Fruit fly (Drosophila melanogaster) whole organism, embryonic: ENCODE measurements around the gene CG32225.

Experiments
- Atf-2 ChIP-seq: fragments of 200-800 bp; sonication (Bioruptor generic); optimal IDR thresholded peaks from 2 replicates; lab custom pipeline; 2016; ENCODE audit warnings: missing biosample characterization, missing genetic modification characterization
- CG10267 ChIP-seq: fragments of 200-800 bp; sonication (Bioruptor generic); optimal IDR thresholded peaks from 2 replicates; lab custom pipeline; 2018; ENCODE audit warnings: missing biosample characterization, mild to moderate bottlenecking, missing genetic modification characterization, moderate library complexity
- CG11398 ChIP-seq: fragments of 200-800 bp; sonication (Bioruptor generic); optimal IDR thresholded peaks from 2 replicates; lab custom pipeline; 2016; ENCODE audit warnings: missing biosample characterization, missing genetic modification characterization
- CG12155 ChIP-seq: fragments of 200-800 bp; sonication (Bioruptor generic); optimal IDR thresholded peaks from 3 replicates; lab custom pipeline; 2016; ENCODE audit warnings: missing biosample characterization, missing genetic modification characterization
- CG12942 ChIP-seq: fragments of 200-800 bp; sonication (Bioruptor generic); optimal IDR thresholded peaks from 3 replicates; lab custom pipeline; 2016; ENCODE audit warnings: missing biosample characterization, missing genetic modification characterization
- CG14441 ChIP-seq: fragments of 200-800 bp; sonication (Bioruptor generic); IDR thresholded peaks from 2 replicates; pipeline ENCODE4 v1.3.6; 2022; ENCODE audit warnings: missing biosample characterization, missing genetic modification characterization
- CG1529 ChIP-seq: fragments of 200-800 bp; sonication (Bioruptor generic); optimal IDR thresholded peaks from 3 replicates; lab custom pipeline; 2018; ENCODE audit warnings: missing biosample characterization, missing genetic modification characterization
- CG17328 ChIP-seq: fragments of 200-800 bp; sonication (Bioruptor generic); IDR thresholded peaks from 2 replicates; pipeline ENCODE4 v1.3.6; 2022; ENCODE audit warnings: missing biosample characterization, missing genetic modification characterization
- CG17829 ChIP-seq: fragments of 200-800 bp; optimal IDR thresholded peaks from 2 replicates; lab custom pipeline; 2019; ENCODE audit warnings: missing biosample characterization, mild to moderate bottlenecking, missing genetic modification characterization, moderate library complexity
- CG18262 ChIP-seq: fragments of 200-800 bp; optimal IDR thresholded peaks from 3 replicates; lab custom pipeline; 2019; ENCODE audit warnings: missing biosample characterization, mild to moderate bottlenecking, missing genetic modification characterization, moderate library complexity
- CG2116 ChIP-seq: fragments of 200-800 bp; sonication (Bioruptor generic); optimal IDR thresholded peaks from 3 replicates; lab custom pipeline; 2018; ENCODE audit warnings: missing biosample characterization, mild to moderate bottlenecking, missing genetic modification characterization
- CG2199 ChIP-seq: fragments of 200-800 bp; sonication (Bioruptor generic); IDR thresholded peaks from 3 replicates; pipeline ENCODE4 v1.3.6; 2022; ENCODE audit warnings: missing biosample characterization, missing genetic modification characterization
- CG3995 ChIP-seq: fragments of 200-800 bp; sonication (Bioruptor generic); optimal IDR thresholded peaks from 3 replicates; lab custom pipeline; 2016; ENCODE audit warnings: missing biosample characterization, missing genetic modification characterization
- CG4424 ChIP-seq: fragments of 200-800 bp; sonication (Bioruptor generic); optimal IDR thresholded peaks from 3 replicates; lab custom pipeline; 2016; ENCODE audit warnings: missing biosample characterization, missing genetic modification characterization
- CG5953 ChIP-seq: fragments of 200-800 bp; sonication (Bioruptor generic); IDR thresholded peaks from 2 replicates; pipeline ENCODE4 v1.3.6; 2022; ENCODE audit warnings: missing biosample characterization, missing genetic modification characterization
- CG6765 ChIP-seq: fragments of 200-800 bp; sonication (Bioruptor generic); optimal IDR thresholded peaks from 3 replicates; lab custom pipeline; 2017; ENCODE audit warnings: missing biosample characterization, mild to moderate bottlenecking, missing genetic modification characterization
- CG7357 ChIP-seq: fragments of 200-800 bp; sonication (Bioruptor generic); IDR thresholded peaks from 3 replicates; pipeline ENCODE4 v1.3.6; 2022; ENCODE audit warnings: missing biosample characterization, missing genetic modification characterization
- CG7963 ChIP-seq: fragments of 200-800 bp; sonication (Bioruptor generic); IDR thresholded peaks from 3 replicates; pipeline ENCODE4 v1.3.6; 2022; ENCODE audit warnings: missing biosample characterization, missing genetic modification characterization; ENCODE audit not compliant: partially characterized antibody
- CG9609 ChIP-seq: fragments of 200-800 bp; sonication (Bioruptor generic); optimal IDR thresholded peaks from 3 replicates; lab custom pipeline; 2016; ENCODE audit warnings: missing biosample characterization, missing genetic modification characterization
- CkIIα-i1 ChIP-seq: fragments of 200-800 bp; sonication (Bioruptor generic); IDR thresholded peaks from 2 replicates; pipeline ENCODE4 v1.3.6; 2022; ENCODE audit warnings: missing biosample characterization, missing genetic modification characterization
- D19A ChIP-seq: fragments of 200-800 bp; optimal IDR thresholded peaks from 3 replicates; lab custom pipeline; 2019; ENCODE audit warnings: missing biosample characterization, mild to moderate bottlenecking, missing genetic modification characterization, moderate library complexity
- D19B ChIP-seq: fragments of 200-800 bp; sonication (Bioruptor generic); optimal IDR thresholded peaks from 2 replicates; lab custom pipeline; 2017; ENCODE audit warnings: missing biosample characterization, mild to moderate bottlenecking, missing genetic modification characterization
- Dek ChIP-seq: fragments of 200-800 bp; sonication (Bioruptor generic); optimal IDR thresholded peaks from 3 replicates; lab custom pipeline; 2019; ENCODE audit warnings: missing biosample characterization, mild to moderate bottlenecking, missing genetic modification characterization, moderate library complexity
- HHEX ChIP-seq: fragments of 200-800 bp; sonication (Bioruptor generic); optimal IDR thresholded peaks from 3 replicates; lab custom pipeline; 2017; ENCODE audit warnings: missing biosample characterization, mild to moderate bottlenecking, missing genetic modification characterization, missing genetic modification reagents
- HLHmδ ChIP-seq: fragments of 200-800 bp; sonication (Bioruptor generic); optimal IDR thresholded peaks from 2 replicates; lab custom pipeline; 2018; ENCODE audit warnings: missing biosample characterization, mild to moderate bottlenecking, missing genetic modification characterization, moderate library complexity
- Mad ChIP-seq: fragments of 200-800 bp; sonication (Bioruptor generic); optimal IDR thresholded peaks from 2 replicates; lab custom pipeline; 2016; ENCODE audit warnings: missing biosample characterization, missing genetic modification characterization
- Max ChIP-seq: fragments of 200-800 bp; sonication (Bioruptor generic); optimal IDR thresholded peaks from 2 replicates; lab custom pipeline; 2016; ENCODE audit warnings: missing biosample characterization, mild to moderate bottlenecking, missing genetic modification characterization
- Side ChIP-seq: fragments of 200-800 bp; sonication (Bioruptor generic); optimal IDR thresholded peaks from 2 replicates; lab custom pipeline; 2016; ENCODE audit warnings: missing biosample characterization, missing genetic modification characterization
- bsh ChIP-seq, 2 experiments: fragments of 200-800 bp; sonication (Bioruptor generic); optimal IDR thresholded peaks; 2 replicates each; lab custom pipeline; 2017 to 2018; ENCODE audit warnings: mild to moderate bottlenecking in 2 of 2, missing biosample characterization in 2 of 2, missing genetic modification characterization in 2 of 2, moderate library complexity in 1 of 2
- caup ChIP-seq: fragments of 200-800 bp; sonication (Bioruptor generic); optimal IDR thresholded peaks from 3 replicates; lab custom pipeline; 2017; ENCODE audit warnings: missing biosample characterization, mild to moderate bottlenecking, missing genetic modification characterization, moderate library complexity; ENCODE audit not compliant: severe bottlenecking
- ci ChIP-seq: fragments of 200-800 bp; sonication (Bioruptor generic); IDR thresholded peaks from 3 replicates; pipeline ENCODE4 v1.3.6; 2022; ENCODE audit warnings: missing biosample characterization, missing genetic modification characterization
- dysf ChIP-seq: fragments of 200-800 bp; sonication (Bioruptor generic); IDR thresholded peaks from 3 replicates; pipeline ENCODE4 v1.3.6; 2022; ENCODE audit warnings: missing biosample characterization, missing genetic modification characterization
- en ChIP-seq: fragments of 200-800 bp; sonication (Bioruptor generic); optimal IDR thresholded peaks from 2 replicates; lab custom pipeline; 2016; ENCODE audit warnings: missing biosample characterization, missing genetic modification characterization
- eve ChIP-seq, 2 experiments: fragments of >200 bp; optimal IDR thresholded peaks; 2 replicates each; lab custom pipeline; 2017; ENCODE audit warnings: missing biosample characterization in 2 of 2, missing genetic modification characterization in 2 of 2
- ewg ChIP-seq: fragments of 200-800 bp; sonication (Bioruptor generic); optimal IDR thresholded peaks from 3 replicates; lab custom pipeline; 2017; ENCODE audit warnings: mild to moderate bottlenecking, missing biosample characterization, missing genetic modification reagents, missing genetic modification characterization
- gce ChIP-seq: fragments of 200-800 bp; sonication (Bioruptor generic); IDR thresholded peaks from 3 replicates; pipeline ENCODE4 v1.3.6; 2022; ENCODE audit warnings: missing biosample characterization, missing genetic modification characterization
- h ChIP-seq: fragments of >200 bp; optimal IDR thresholded peaks from 2 replicates; lab custom pipeline; 2017
- hb ChIP-seq: fragments of 200-800 bp; sonication (Bioruptor generic); IDR thresholded peaks from 3 replicates; pipeline ENCODE4 v1.3.6; 2022; ENCODE audit warnings: missing biosample characterization, missing genetic modification characterization; ENCODE audit not compliant: partially characterized antibody
- insv ChIP-seq, 2 experiments: fragments of 200-800 bp; sonication (Bioruptor generic); optimal IDR thresholded peaks; 3 replicates each; lab custom pipeline; 2016 to 2018; ENCODE audit warnings: missing biosample characterization in 2 of 2, missing genetic modification characterization in 2 of 2
- kni ChIP-seq: fragments of 200-800 bp; sonication (Bioruptor generic); optimal IDR thresholded peaks from 3 replicates; lab custom pipeline; 2017; ENCODE audit warnings: mild to moderate bottlenecking, missing biosample characterization, missing genetic modification reagents, missing genetic modification characterization
- knrl ChIP-seq: fragments of 200-800 bp; sonication (Bioruptor generic); IDR thresholded peaks from 3 replicates; pipeline ENCODE4 v1.3.6; 2022; ENCODE audit warnings: missing biosample characterization, missing genetic modification characterization; ENCODE audit not compliant: partially characterized antibody
- luna ChIP-seq: fragments of 200-800 bp; sonication (Bioruptor generic); optimal IDR thresholded peaks from 2 replicates; lab custom pipeline; 2016; ENCODE audit warnings: missing biosample characterization, missing genetic modification characterization
- sens ChIP-seq: fragments of 200-800 bp; sonication (Bioruptor generic); peaks from one replicate; lab custom pipeline; 2016; ENCODE audit warnings: missing biosample characterization, missing genetic modification characterization
- sim ChIP-seq: fragments of 200-800 bp; sonication (Bioruptor generic); IDR thresholded peaks from 2 replicates; pipeline ENCODE4 v1.3.6; 2022; ENCODE audit warnings: missing biosample characterization, missing genetic modification characterization
- sima ChIP-seq: fragments of 200-800 bp; sonication (Bioruptor generic); optimal IDR thresholded peaks from 2 replicates; lab custom pipeline; 2016; ENCODE audit warnings: missing biosample characterization, missing genetic modification characterization
- tll ChIP-seq, 2 experiments: fragments of 200-800 bp in 1 of 2; fragments of >200 bp in 1 of 2; sonication (Bioruptor generic) in 1 of 2; optimal IDR thresholded peaks; 2 replicates each; lab custom pipeline; 2017 to 2019; ENCODE audit warnings: missing biosample characterization in 2 of 2, missing genetic modification characterization in 2 of 2, mild to moderate bottlenecking in 1 of 2, moderate library complexity in 1 of 2
- ttk ChIP-seq: fragments of 200-800 bp; sonication (Bioruptor generic); IDR thresholded peaks from 2 replicates; pipeline ENCODE4 v2.1.2; 2022; ENCODE audit warnings: missing biosample characterization, missing genetic modification characterization
- unc-4 ChIP-seq: fragments of 200-800 bp; sonication (Bioruptor generic); IDR thresholded peaks from 2 replicates; pipeline ENCODE4 v1.3.6; 2022; ENCODE audit warnings: missing biosample characterization, missing genetic modification characterization; ENCODE audit not compliant: partially characterized antibody

Gene CG32225

DNA sequence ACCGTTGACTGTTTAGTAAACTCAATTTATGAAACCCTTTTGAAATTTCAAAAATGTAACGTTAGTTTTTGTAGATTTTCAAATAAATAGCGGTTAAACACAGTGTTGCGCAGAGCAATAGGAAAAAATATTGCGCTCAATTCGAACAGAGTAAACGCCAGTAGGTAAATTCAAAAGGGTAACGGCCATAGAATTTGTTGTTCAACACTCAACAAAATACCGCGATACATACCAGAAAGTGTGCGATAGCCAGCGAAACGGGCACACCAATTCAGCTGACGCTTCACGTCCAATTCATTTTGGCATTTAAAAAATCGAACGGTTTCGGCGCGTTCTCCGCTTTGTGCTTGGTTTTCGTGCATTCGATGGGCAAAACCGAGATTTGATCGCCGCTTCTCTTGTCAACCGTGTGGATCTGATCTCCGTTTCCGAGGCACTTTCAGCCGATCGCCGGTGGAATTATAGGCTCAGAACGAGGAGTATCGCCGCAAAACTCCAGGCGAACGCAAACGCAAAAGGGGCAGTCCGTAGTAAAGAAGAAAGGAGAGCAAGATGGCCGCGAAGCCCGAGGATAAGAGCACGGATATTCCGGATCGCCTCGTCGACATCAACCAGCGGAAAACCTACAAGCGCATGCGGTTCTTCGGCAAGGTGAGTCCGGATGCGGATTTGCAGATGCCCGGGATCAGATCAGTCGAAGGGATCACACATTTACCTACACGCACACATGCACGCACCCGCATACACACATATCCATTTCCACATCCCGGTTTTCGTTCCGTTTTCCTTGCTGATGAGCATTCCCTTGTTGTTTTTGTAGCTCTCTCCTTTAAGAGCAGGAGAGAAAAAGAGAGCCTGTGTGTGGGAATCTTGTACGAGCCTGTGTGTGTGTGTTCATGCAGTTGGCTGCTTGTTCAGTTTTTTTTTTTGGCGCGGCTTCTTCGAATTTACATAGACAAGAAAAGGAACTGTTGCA lies 4.0 kb upstream of the CG32225 start (continued):
- no peak for TF ChIP-seq en (GFP tag; lab: Kevin White, UChicago)
- no peak for TF ChIP-seq sim (GFP tag; lab: Robert Waterston, UW)
- peak; percentile 55 for TF ChIP-seq CG3995
- peak; percentile 66 for TF ChIP-seq Mad (GFP tag; lab: Kevin White, UChicago)
- peak; percentile 30 for TF ChIP-seq luna (GFP tag; lab: Kevin White, UChicago)
- no peak for TF ChIP-seq CG1529 (GFP tag; lab: Kevin White, UChicago)
- TF ChIP-seq kni (GFP tag; lab: Kevin White, UChicago): peak; percentile 22
- peak; percentile 71 for TF ChIP-seq CG17829 (tag; lab: Kevin White, UChicago)
- no peak for TF ChIP-seq D19B (GFP tag; lab: Kevin White, UChicago)
- TF ChIP-seq tll (GFP tag; optimal IDR thresholded peaks at IDR 0.05; lab: Kevin White, UChicago): no peak
- TF ChIP-seq sima: no peak
- TF ChIP-seq bsh (GFP tag; optimal IDR thresholded peaks at IDR 0.05; lab: Kevin White, UChicago): peak in 1 of 2 experiments; percentile 14
- TF ChIP-seq h (lab: Kevin White, UChicago): no peak
- TF ChIP-seq Atf-2 (GFP tag; lab: Kevin White, UChicago): peak; percentile 26
- peak; percentile 37 for TF ChIP-seq ewg (GFP tag; lab: Kevin White, UChicago)
- no peak for TF ChIP-seq CG6765 (GFP tag; lab: Kevin White, UChicago)
- TF ChIP-seq Side (GFP tag; lab: Kevin White, UChicago): peak; percentile 40
- TF ChIP-seq caup: peak; percentile 47
- no peak for TF ChIP-seq CG5953 (GFP tag; lab: Robert Waterston, UW)
- TF ChIP-seq ci (GFP tag; lab: Robert Waterston, UW): no peak
- peak; percentile 73 for TF ChIP-seq hb (GFP tag; lab: Robert Waterston, UW)
- peak; percentile 43 for TF ChIP-seq CG12942 (GFP tag; lab: Kevin White, UChicago)
- TF ChIP-seq gce: no peak
- TF ChIP-seq CG7963 (GFP tag; lab: Robert Waterston, UW): peak; percentile 83
- peak; percentile 21 for TF ChIP-seq Dek (tag; lab: Kevin White, UChicago)
- no peak for TF ChIP-seq CG11398 (GFP tag; lab: Kevin White, UChicago)
- TF ChIP-seq CG14441: peak; percentile 30; the same call in 1 of the 2 replicates
- TF ChIP-seq CG12155: peak; percentile 39
- TF ChIP-seq HLHmδ: no peak
- peak; percentile 99 for TF ChIP-seq CG10267 (tag; lab: Kevin White, UChicago)
- peak; percentile 19 for TF ChIP-seq Max (GFP tag; lab: Kevin White, UChicago)
- peak; percentile 66 for TF ChIP-seq CG9609 (GFP tag; lab: Kevin White, UChicago)
- TF ChIP-seq D19A (tag; lab: Kevin White, UChicago): no peak
- no peak for TF ChIP-seq CkIIα-i1
- no peak for TF ChIP-seq HHEX (GFP tag; lab: Kevin White, UChicago)
- TF ChIP-seq insv (GFP tag; optimal IDR thresholded peaks at IDR 0.05; lab: Kevin White, UChicago): peak in 1 of 2 experiments; percentile 42
- no peak for TF ChIP-seq eve (GFP tag; optimal IDR thresholded peaks at IDR 0.05; lab: Kevin White, UChicago)
- TF ChIP-seq CG4424 (GFP tag; lab: Kevin White, UChicago): peak; percentile 39
- no peak for TF ChIP-seq CG18262
- TF ChIP-seq CG17328 (GFP tag; lab: Robert Waterston, UW): no peak
- TF ChIP-seq sens (GFP tag; lab: Kevin White, UChicago): peak; percentile 89
- TF ChIP-seq knrl: peak; percentile 87
- 0 out of 3 replicates have a peak, but pooled peaks have one; percentile 41 for TF ChIP-seq CG2199 (GFP tag; lab: Robert Waterston, UW)
- peak; percentile 58 for TF ChIP-seq CG2116 (GFP tag; lab: Kevin White, UChicago)
- TF ChIP-seq CG7357 (GFP tag; lab: Robert Waterston, UW): no peak
- peak; percentile 34; the same call in 1 of the 3 replicates for TF ChIP-seq dysf (GFP tag; lab: Robert Waterston, UW)
- TF ChIP-seq unc-4: peak; percentile 85
- no peak for TF ChIP-seq ttk (GFP tag; lab: Robert Waterston, UW)
